Worm (Caenorhabditis elegans): Measurements from ENCODE around the gene K04G7.1.

The K04G7.1 gene

DNA sequence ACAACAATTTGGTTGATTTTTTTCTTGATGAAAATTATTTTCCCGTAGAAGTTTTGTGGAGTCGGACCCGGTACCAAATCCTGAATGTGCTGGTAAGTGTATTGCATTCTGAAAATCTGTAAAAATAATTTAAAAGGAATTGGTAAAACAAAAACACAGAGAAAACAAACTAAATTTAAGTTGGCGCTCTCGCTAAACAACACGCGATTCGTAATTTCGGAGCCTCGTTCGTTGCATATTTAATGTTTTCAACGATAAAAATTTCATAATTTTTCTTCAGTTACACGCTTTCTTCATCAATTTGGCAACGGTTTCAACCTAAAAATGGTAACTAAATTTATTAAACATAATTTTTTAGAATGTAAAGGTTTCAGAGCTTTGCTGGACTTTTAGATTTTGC, 29.0 kb upstream of the K04G7.1 start, which contains the start of the genes pot-1 and ggtb-1:
Gene pot-1, minus strand, starts transcription at position 120 of the 400 bp plus-strand sequence.
Gene ggtb-1, plus strand, starts transcription at position 208 of the 400 bp plus-strand sequence.
- TF ChIP-seq ceh-40 (GFP tag; IDR thresholded peaks at IDR 0.05) (no peak), lin-54 (GFP tag; optimal IDR thresholded peaks at IDR 0.05) (peak; percentile 14), attf-3 (GFP tag; conservative IDR thresholded peaks at IDR 0.05) (peak; percentile 91), sptf-2 (GFP tag; optimal IDR thresholded peaks at IDR 0.05) (no peak), F10E7.11 (tag; optimal IDR thresholded peaks at IDR 0.05) (no peak), Y56A3A.18 (GFP tag; IDR thresholded peaks at IDR 0.05) (no peak), nhr-27 (tag; optimal IDR thresholded peaks at IDR 0.05) (no peak), nhr-120 (GFP tag; IDR thresholded peaks at IDR 0.05) (no peak), sdz-38 (tag; optimal IDR thresholded peaks at IDR 0.05) (no peak), snpc-4 (GFP tag; optimal IDR thresholded peaks at IDR 0.05) (no peak), snpc-4 (tag; optimal IDR thresholded peaks at IDR 0.05) (no peak), hrde-1 (tag; optimal IDR thresholded peaks at IDR 0.05; ENCODE audit: borderline replicate concordance) (no peak), ztf-26 (tag; optimal IDR thresholded peaks at IDR 0.05) (no peak), hlh-26 (GFP tag; conservative IDR thresholded peaks at IDR 0.05) (no peak)

DNA sequence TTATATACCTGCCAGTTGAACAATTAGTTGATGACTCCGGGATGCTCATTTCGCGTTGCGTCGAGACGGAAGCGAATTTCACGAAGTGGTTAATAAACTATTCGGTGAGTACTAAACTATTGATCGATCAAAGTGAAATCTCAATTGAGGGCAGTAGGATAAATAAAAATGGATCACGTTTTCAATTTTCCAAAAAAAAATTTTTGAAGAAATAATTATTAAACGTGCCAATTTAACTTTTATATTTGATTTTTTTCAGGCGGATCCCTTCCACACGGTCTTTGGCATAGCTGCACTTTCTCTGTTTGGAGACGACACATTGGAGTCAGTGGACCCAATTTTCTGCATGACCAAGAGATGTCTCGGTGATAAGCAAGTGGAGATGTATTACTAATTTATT, 26.5 kb upstream of the K04G7.1 start, which contains the start of gene B0280.17:
Gene B0280.17, minus strand, starts transcription at position 101 of the 400 bp plus-strand sequence.
- no peak for TF ChIP-seq lsl-1 (GFP tag; optimal IDR thresholded peaks at IDR 0.05)
- TF ChIP-seq sptf-2 (GFP tag; optimal IDR thresholded peaks at IDR 0.05): no peak
- no peak for TF ChIP-seq lin-54 (GFP tag; optimal IDR thresholded peaks at IDR 0.05)
- TF ChIP-seq ztf-28 (GFP tag; IDR thresholded peaks at IDR 0.05): no peak
- no peak for TF ChIP-seq mes-4 (tag; optimal IDR thresholded peaks at IDR 0.05)

DNA sequence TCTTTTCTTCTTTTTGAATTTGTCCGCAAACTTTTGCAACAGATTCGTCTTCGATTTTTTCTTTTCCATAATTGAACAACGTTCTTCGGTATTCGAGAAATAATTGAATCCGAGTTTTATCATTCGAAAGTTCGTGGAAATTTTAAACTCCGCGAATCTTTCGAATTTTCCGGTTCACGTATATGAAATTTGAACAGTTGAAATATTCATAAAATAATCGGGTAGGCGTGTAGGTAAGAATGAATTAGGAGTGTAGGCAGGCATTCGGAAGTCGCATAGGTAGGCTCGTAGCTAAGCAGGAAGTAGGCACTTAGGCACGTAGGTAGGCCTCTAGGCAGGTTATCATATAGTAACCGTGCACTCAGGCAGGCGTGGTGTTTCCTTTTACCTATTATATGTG, 24.3 kb upstream of the K04G7.1 start, which contains the start of gene B0280.11:
Gene B0280.11, minus strand, starts transcription at position 101 of the 400 bp plus-strand sequence.
- TF ChIP-seq Y53F4B.3 (GFP tag; IDR thresholded peaks at IDR 0.05) (no peak), dox-1 (GFP tag; IDR thresholded peaks at IDR 0.05) (no peak), ccch-3 (GFP tag; optimal IDR thresholded peaks at IDR 0.05) (no peak)

DNA sequence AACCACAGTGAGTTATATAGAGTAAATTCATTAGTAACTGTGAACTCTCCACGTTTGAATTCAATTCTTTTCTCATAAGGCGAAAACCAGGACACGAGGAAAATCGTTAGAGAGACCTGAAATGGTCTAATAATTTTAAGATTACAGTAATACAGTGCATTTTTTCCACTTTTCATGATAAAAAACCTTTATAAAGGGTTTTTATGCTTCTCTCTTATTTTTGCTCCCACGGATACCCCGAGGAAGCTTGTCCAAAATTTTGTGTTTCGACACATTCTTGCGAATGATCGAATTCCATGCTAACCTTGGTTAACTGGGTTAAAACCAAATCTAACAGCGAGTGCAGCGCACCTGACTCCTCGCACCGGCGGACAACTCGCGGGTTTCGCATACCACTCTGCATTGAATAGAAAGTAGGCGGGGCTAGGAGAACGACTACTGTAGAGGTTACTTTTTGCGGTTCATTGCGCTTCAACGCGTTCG, 22.2 kb upstream of the K04G7.1 start:
- TF ChIP-seq attf-3 (GFP tag; conservative IDR thresholded peaks at IDR 0.05) (peak; percentile 50; the same call in 1 of the 2 replicates), hsf-1 (GFP tag; IDR thresholded peaks at IDR 0.05) (peak; percentile 43; the same call in 1 of the 2 replicates), unc-62 (GFP tag; optimal IDR thresholded peaks at IDR 0.05) (no peak), snpc-1.3 (tag; optimal IDR thresholded peaks at IDR 0.05; ENCODE audit: insufficient read depth) (peak; percentile 89), nfya-1 (tag; optimal IDR thresholded peaks at IDR 0.05; ENCODE audit: borderline replicate concordance, insufficient read depth) (no peak), T26A5.8 (tag; optimal IDR thresholded peaks at IDR 0.05) (no peak), akir-1 (GFP tag; optimal IDR thresholded peaks at IDR 0.05) (no peak), hrde-1 (tag; optimal IDR thresholded peaks at IDR 0.05; ENCODE audit: borderline replicate concordance) (peak; percentile 75), sdz-38 (tag; optimal IDR thresholded peaks at IDR 0.05) (no peak), hlh-12 (tag; optimal IDR thresholded peaks at IDR 0.05) (no peak), Y53G8AR.9 (GFP tag; conservative IDR thresholded peaks at IDR 0.05) (peak; percentile 51; the same call in 1 of the 2 replicates), ceh-40 (GFP tag; IDR thresholded peaks at IDR 0.05) (no peak), zim-3 (tag; optimal IDR thresholded peaks at IDR 0.05) (no peak), T07F8.4 (tag; optimal IDR thresholded peaks at IDR 0.05) (no peak), mcd-1 (GFP tag; IDR thresholded peaks at IDR 0.05) (peak; percentile 55), Y53F4B.3 (GFP tag; IDR thresholded peaks at IDR 0.05) (no peak), dox-1 (GFP tag; IDR thresholded peaks at IDR 0.05) (peak; percentile 80), hmg-1.2 (GFP tag; IDR thresholded peaks at IDR 0.05) (peak; percentile 88), Y95B8A.8 (GFP tag; IDR thresholded peaks at IDR 0.05) (peak; percentile 83), repo-1 (tag; optimal IDR thresholded peaks at IDR 0.05) (peak; percentile 39), ceh-79 (tag; optimal IDR thresholded peaks at IDR 0.05) (no peak), ceh-100 (GFP tag; IDR thresholded peaks at IDR 0.05) (0 out of 2 replicates have a peak, but pooled peaks have one; percentile 9), egl-44 (GFP tag; IDR thresholded peaks at IDR 0.05) (0 out of 2 replicates have a peak, but pooled peaks have one; percentile 52), F22D6.2 (tag; optimal IDR thresholded peaks at IDR 0.05) (no peak), K12H6.12 (tag; optimal IDR thresholded peaks at IDR 0.05) (no peak), egl-18 (GFP tag; IDR thresholded peaks at IDR 0.05) (no peak), madf-8 (GFP tag; conservative IDR thresholded peaks at IDR 0.05) (peak; percentile 31; the same call in 1 of the 2 replicates), nfya-2 (GFP tag; IDR thresholded peaks at IDR 0.05) (no peak)
